Fruit fly (Drosophila melanogaster) whole organism, prepupa: ENCODE results near the gene CG9449.

Experiments used
- Blimp-1 ChIP-seq: fragments of 200-800 bp; sonication (Bioruptor generic); optimal IDR thresholded peaks from 3 replicates; lab custom pipeline; 2017; ENCODE audit warnings: missing biosample characterization, missing genetic modification characterization, mild to moderate bottlenecking, moderate library complexity, missing genetic modification reagents
- CG10631 ChIP-seq: fragments of 200-800 bp; sonication (Bioruptor generic); optimal IDR thresholded peaks from 2 replicates; lab custom pipeline; 2016; ENCODE audit warnings: missing biosample characterization, missing genetic modification characterization
- CG10669 ChIP-seq: fragments of 200-800 bp; sonication (Bioruptor generic); optimal IDR thresholded peaks from 3 replicates; lab custom pipeline; 2018; ENCODE audit warnings: missing biosample characterization, mild to moderate bottlenecking, missing genetic modification characterization, moderate library complexity
- CG11294 ChIP-seq: fragments of 200-800 bp; sonication (Bioruptor generic); IDR thresholded peaks from 2 replicates; pipeline ENCODE4 v1.3.6; 2022; ENCODE audit warnings: missing biosample characterization, missing genetic modification characterization
- CG11762 ChIP-seq: fragments of 200-800 bp; sonication (Bioruptor generic); optimal IDR thresholded peaks from 3 replicates; lab custom pipeline; 2016; ENCODE audit warnings: missing biosample characterization, missing genetic modification characterization; ENCODE audit not compliant: insufficient read depth
- CG11902 ChIP-seq: fragments of 200-800 bp; sonication (Bioruptor generic); optimal IDR thresholded peaks from 3 replicates; lab custom pipeline; 2016; ENCODE audit warnings: missing biosample characterization, missing genetic modification characterization
- CG15336 ChIP-seq: fragments of 200-800 bp; sonication (Bioruptor generic); IDR thresholded peaks from 2 replicates; pipeline ENCODE4 v1.3.6; 2022; ENCODE audit warnings: missing biosample characterization, missing genetic modification characterization
- CG1621 ChIP-seq: fragments of 200-800 bp; sonication (Bioruptor generic); optimal IDR thresholded peaks from 3 replicates; lab custom pipeline; 2018; ENCODE audit warnings: missing biosample characterization, mild to moderate bottlenecking, missing genetic modification characterization
- CG16779 ChIP-seq: fragments of 200-800 bp; sonication (Bioruptor generic); optimal IDR thresholded peaks from 3 replicates; lab custom pipeline; 2017; ENCODE audit warnings: missing biosample characterization, mild to moderate bottlenecking, missing genetic modification characterization
- CG31627 ChIP-seq: fragments of 200-800 bp; sonication (Bioruptor generic); optimal IDR thresholded peaks from 3 replicates; lab custom pipeline; 2016; ENCODE audit warnings: missing biosample characterization, missing genetic modification characterization
- CG34406 ChIP-seq: fragments of 200-800 bp; sonication (Bioruptor generic); optimal IDR thresholded peaks from 3 replicates; lab custom pipeline; 2016; ENCODE audit warnings: missing biosample characterization, missing genetic modification characterization
- CG3919 ChIP-seq: fragments of 200-800 bp; sonication (Bioruptor generic); optimal IDR thresholded peaks from 3 replicates; lab custom pipeline; 2016; ENCODE audit warnings: missing biosample characterization, missing genetic modification characterization
- CG4318 ChIP-seq: fragments of 200-800 bp; sonication (Bioruptor generic); optimal IDR thresholded peaks from 3 replicates; lab custom pipeline; 2017; ENCODE audit warnings: missing biosample characterization, mild to moderate bottlenecking, missing genetic modification characterization
- CG6276 ChIP-seq: fragments of 200-800 bp; sonication (Bioruptor generic); optimal IDR thresholded peaks from 2 replicates; lab custom pipeline; 2017; ENCODE audit warnings: missing biosample characterization, mild to moderate bottlenecking, missing genetic modification characterization
- CG6792 ChIP-seq: fragments of 200-800 bp; sonication (Bioruptor generic); optimal IDR thresholded peaks from 3 replicates; lab custom pipeline; 2016; ENCODE audit warnings: missing biosample characterization, missing genetic modification characterization
- CG6854 ChIP-seq: fragments of 200-800 bp; sonication (Bioruptor generic); optimal IDR thresholded peaks from 2 replicates; lab custom pipeline; 2017; ENCODE audit warnings: missing biosample characterization, mild to moderate bottlenecking, missing genetic modification characterization
- CG7368 ChIP-seq: fragments of 200-800 bp; sonication (Bioruptor generic); optimal IDR thresholded peaks from 3 replicates; lab custom pipeline; 2016; ENCODE audit warnings: missing biosample characterization, missing genetic modification characterization
- CG8319 ChIP-seq: fragments of 200-800 bp; sonication (Bioruptor generic); optimal IDR thresholded peaks from 3 replicates; lab custom pipeline; 2016; ENCODE audit warnings: missing biosample characterization, missing genetic modification characterization
- CG8632 ChIP-seq: fragments of 200-800 bp; sonication (Bioruptor generic); optimal IDR thresholded peaks from 3 replicates; lab custom pipeline; 2016; ENCODE audit warnings: missing biosample characterization, missing genetic modification characterization
- Eip75B ChIP-seq: fragments of 200-800 bp; sonication (Bioruptor generic); optimal IDR thresholded peaks from 3 replicates; lab custom pipeline; 2016; ENCODE audit warnings: missing biosample characterization, missing genetic modification characterization
- Eip78C ChIP-seq: fragments of 200-800 bp; sonication (Bioruptor generic); peaks from one replicate; lab custom pipeline; 2016; ENCODE audit warnings: missing biosample characterization, missing genetic modification characterization
- Eip93F ChIP-seq: fragments of 200-800 bp; sonication (Bioruptor generic); optimal IDR thresholded peaks from 2 replicates; lab custom pipeline; 2016; ENCODE audit warnings: missing biosample characterization, mild to moderate bottlenecking, missing genetic modification characterization
- Ets21C ChIP-seq: fragments of 200-800 bp; sonication (Bioruptor generic); optimal IDR thresholded peaks from 3 replicates; lab custom pipeline; 2016; ENCODE audit warnings: missing biosample characterization, missing genetic modification characterization
- Hr39 ChIP-seq: fragments of 200-800 bp; sonication (Bioruptor generic); optimal IDR thresholded peaks from 2 replicates; lab custom pipeline; 2016; ENCODE audit warnings: missing biosample characterization, missing genetic modification characterization
- Hr4 ChIP-seq: fragments of 200-800 bp; sonication (Bioruptor generic); optimal IDR thresholded peaks from 3 replicates; lab custom pipeline; 2016; ENCODE audit warnings: missing biosample characterization, missing genetic modification characterization
- Lpt ChIP-seq: fragments of 200-800 bp; sonication (Bioruptor generic); optimal IDR thresholded peaks from 3 replicates; lab custom pipeline; 2016; ENCODE audit warnings: missing biosample characterization, missing genetic modification characterization
- Smox ChIP-seq: fragments of 200-800 bp; sonication (Bioruptor generic); optimal IDR thresholded peaks from 3 replicates; lab custom pipeline; 2016; ENCODE audit warnings: missing biosample characterization, missing genetic modification characterization
- Sox102F ChIP-seq: fragments of 200-800 bp; sonication (Bioruptor generic); optimal IDR thresholded peaks from 2 replicates; lab custom pipeline; 2016; ENCODE audit warnings: missing biosample characterization, mild to moderate bottlenecking, missing genetic modification characterization
- Sox14 ChIP-seq: fragments of 200-800 bp; sonication (Bioruptor generic); optimal IDR thresholded peaks from 3 replicates; lab custom pipeline; 2016; ENCODE audit warnings: missing biosample characterization, missing genetic modification characterization
- achi ChIP-seq: fragments of 200-800 bp; sonication (Bioruptor generic); optimal IDR thresholded peaks from 3 replicates; lab custom pipeline; 2016; ENCODE audit warnings: missing biosample characterization, missing genetic modification characterization
- dac ChIP-seq: fragments of 200-800 bp; sonication (Bioruptor generic); optimal IDR thresholded peaks from 2 replicates; lab custom pipeline; 2017; ENCODE audit warnings: missing biosample characterization, mild to moderate bottlenecking, missing genetic modification characterization
- dsx ChIP-seq: fragments of 200-800 bp; optimal IDR thresholded peaks from 3 replicates; lab custom pipeline; 2019; ENCODE audit warnings: missing biosample characterization, mild to moderate bottlenecking, missing genetic modification characterization, moderate library complexity; ENCODE audit not compliant: poor library complexity, severe bottlenecking
- eg ChIP-seq: fragments of 200-800 bp; sonication (Bioruptor generic); IDR thresholded peaks from 3 replicates; pipeline ENCODE4 v1.3.6; 2022; ENCODE audit warnings: missing biosample characterization, missing genetic modification characterization
- fd59A ChIP-seq: fragments of 200-800 bp; sonication (Bioruptor generic); optimal IDR thresholded peaks from 2 replicates; lab custom pipeline; 2017; ENCODE audit warnings: missing biosample characterization, mild to moderate bottlenecking, missing genetic modification characterization, missing genetic modification reagents
- lz ChIP-seq: fragments of 200-800 bp; sonication (Bioruptor generic); optimal IDR thresholded peaks from 3 replicates; lab custom pipeline; 2016; ENCODE audit warnings: missing biosample characterization, missing genetic modification characterization
- pdm3 ChIP-seq: fragments of 200-800 bp; sonication (Bioruptor generic); optimal IDR thresholded peaks from 3 replicates; lab custom pipeline; 2016; ENCODE audit warnings: missing biosample characterization, missing genetic modification characterization
- spab ChIP-seq: fragments of 200-800 bp; sonication (Bioruptor generic); optimal IDR thresholded peaks from 2 replicates; lab custom pipeline; 2017; ENCODE audit warnings: missing biosample characterization, mild to moderate bottlenecking, missing genetic modification characterization, missing genetic modification reagents
- svp ChIP-seq: fragments of 200-800 bp; sonication (Bioruptor generic); peaks from one replicate; lab custom pipeline; 2016; ENCODE audit warnings: missing biosample characterization, missing genetic modification characterization
- topi ChIP-seq: fragments of 200-800 bp; sonication (Bioruptor generic); optimal IDR thresholded peaks from 3 replicates; lab custom pipeline; 2016; ENCODE audit warnings: missing biosample characterization, missing genetic modification characterization
- vri ChIP-seq: fragments of 200-800 bp; sonication (Bioruptor generic); optimal IDR thresholded peaks from 3 replicates; lab custom pipeline; 2016; ENCODE audit warnings: missing biosample characterization, mild to moderate bottlenecking, missing genetic modification characterization

The CG9449 gene

DNA sequence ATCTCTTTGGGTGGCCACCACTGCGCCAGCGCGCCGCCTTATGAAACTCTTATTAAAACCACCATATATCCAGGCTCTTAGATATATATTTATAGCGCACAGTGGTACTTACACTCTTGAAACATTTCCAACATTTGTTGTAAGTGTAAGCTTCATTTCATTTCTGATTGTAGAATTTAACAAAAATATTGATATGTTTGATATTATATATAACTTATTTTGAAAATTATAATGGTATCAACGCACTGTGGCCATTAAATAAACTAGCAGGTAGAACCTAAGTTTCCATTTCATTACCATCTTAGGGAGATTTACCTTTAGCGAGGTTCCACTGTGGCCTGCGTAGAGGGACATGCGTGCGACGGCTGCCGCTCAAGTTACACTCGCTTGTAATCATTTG, 27.2 kb upstream of the CG9449 start (continued):
- no peak for TF ChIP-seq CG10631 (GFP tag; lab: Kevin White, UChicago)
- TF ChIP-seq Ets21C (GFP tag; lab: Kevin White, UChicago), result no peak
- TF ChIP-seq CG7368 (GFP tag; lab: Kevin White, UChicago), result no peak
- no peak for TF ChIP-seq dac (GFP tag; lab: Kevin White, UChicago)
- TF ChIP-seq CG11294 (GFP tag; lab: Robert Waterston, UW), result peak; percentile 29; the same call in 1 of the 2 replicates
- TF ChIP-seq pdm3 (GFP tag; lab: Kevin White, UChicago), result no peak

DNA sequence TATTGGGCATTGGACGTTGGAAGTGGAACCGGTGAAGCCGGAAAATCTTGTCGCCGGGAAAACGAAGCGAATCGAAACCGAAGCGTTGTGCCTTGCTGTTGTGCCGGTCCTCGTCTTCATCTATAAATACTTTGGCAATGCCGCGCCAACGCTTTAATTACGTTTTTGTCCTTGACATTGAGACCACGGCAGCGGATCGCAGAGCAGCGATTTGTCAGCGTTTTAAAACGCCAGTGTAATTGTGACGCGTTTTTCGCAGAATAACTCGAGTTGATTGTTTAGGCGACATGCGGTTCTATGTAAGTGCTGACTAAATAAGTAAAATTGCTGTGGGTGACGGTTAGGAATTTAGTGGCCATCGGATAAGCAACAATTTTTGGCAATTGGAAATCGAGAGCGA, 23.6 kb upstream of the CG9449 start:
- TF ChIP-seq CG15336 (GFP tag; lab: Robert Waterston, UW) (no peak), eg (GFP tag; lab: Robert Waterston, UW) (0 out of 3 replicates have a peak, but pooled peaks have one; percentile 29), CG4318 (GFP tag; lab: Kevin White, UChicago) (no peak), CG11902 (GFP tag; lab: Kevin White, UChicago) (no peak), CG8319 (GFP tag; lab: Kevin White, UChicago) (no peak), CG31627 (GFP tag; lab: Kevin White, UChicago) (no peak), CG3919 (GFP tag; lab: Kevin White, UChicago) (no peak), Hr39 (GFP tag; lab: Kevin White, UChicago) (no peak)

DNA sequence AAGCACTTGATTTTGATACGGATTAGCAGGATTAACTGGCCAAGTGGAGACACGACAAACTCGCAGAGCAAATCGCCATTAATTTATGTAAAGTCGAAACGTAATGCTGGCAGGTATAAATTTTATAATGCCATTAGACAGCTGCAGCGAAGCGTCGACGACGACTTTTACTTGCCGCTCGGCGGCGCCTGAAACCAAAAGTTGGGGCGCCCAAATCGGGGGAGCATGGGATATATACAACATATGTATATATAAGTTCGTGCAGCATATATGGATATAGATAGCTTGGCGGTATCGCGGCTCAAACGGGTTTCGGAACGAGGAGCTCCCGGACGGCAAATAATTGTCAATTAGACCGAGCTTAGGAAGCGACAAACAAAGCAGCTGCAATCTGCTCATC, 23.1 kb upstream of the CG9449 start, which contains the start of gene Cpr76Bc:
Gene Cpr76Bc (plus strand): TSS at position 301 of the 400 bp plus-strand sequence.
- TF ChIP-seq CG15336 (GFP tag; lab: Robert Waterston, UW) (peak; percentile 36; the same call in 1 of the 2 replicates), CG10669 (no peak), Lpt (GFP tag; lab: Kevin White, UChicago) (peak; percentile 4), Eip78C (GFP tag; lab: Kevin White, UChicago) (peak; percentile 18), CG3919 (GFP tag; lab: Kevin White, UChicago) (no peak)

DNA sequence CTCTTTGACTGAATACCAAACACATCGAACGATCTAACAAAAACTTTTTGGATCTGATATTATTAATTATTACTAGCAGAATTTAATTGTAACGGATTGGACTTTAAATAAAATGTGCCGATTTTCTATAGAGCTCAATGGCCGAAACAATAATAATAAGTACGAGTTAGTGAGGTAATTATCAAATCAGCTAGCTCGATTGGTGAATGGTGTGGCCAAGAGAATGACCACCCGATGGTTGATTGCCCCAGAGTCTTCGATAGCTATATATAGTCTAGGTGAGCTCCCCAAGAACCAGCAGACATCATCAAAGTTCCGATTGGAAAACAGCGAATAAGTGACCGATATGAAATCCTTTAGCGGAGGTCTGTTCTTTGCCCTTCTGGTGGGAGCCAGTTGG, 21.8 kb upstream of the CG9449 start, which contains the start of gene Cpr76Bb:
Gene Cpr76Bb (plus strand): TSS at position 301 of the 400 bp plus-strand sequence.
- TF ChIP-seq achi (GFP tag; lab: Kevin White, UChicago) (no peak), svp (GFP tag; lab: Kevin White, UChicago) (no peak), CG16779 (tag; lab: Kevin White, UChicago) (no peak)

DNA sequence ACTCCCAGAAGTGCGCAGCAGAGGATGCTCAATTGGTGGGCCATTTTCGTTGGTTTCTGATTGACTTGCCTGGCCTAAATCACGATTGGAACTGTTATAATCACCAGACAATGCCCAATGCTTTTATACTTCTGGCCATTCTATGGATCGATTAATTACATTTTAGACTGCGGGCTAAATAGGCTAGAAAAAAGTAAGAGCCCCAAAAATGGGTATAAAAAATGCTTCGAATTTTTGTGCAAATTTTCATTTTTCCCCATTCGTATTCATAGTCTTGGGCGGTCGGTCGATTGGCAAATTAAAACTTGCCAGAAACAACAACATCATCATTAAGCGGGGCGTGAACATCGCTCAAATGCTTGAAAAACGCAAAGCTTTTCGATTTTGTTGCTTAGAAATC, 20.7 kb upstream of the CG9449 start, which contains the start of gene Cpr76Ba:
Gene Cpr76Ba (minus strand): TSS at position 101 of the 400 bp plus-strand sequence.
- TF ChIP-seq Sox14 (GFP tag; lab: Kevin White, UChicago) (no peak), CG31627 (GFP tag; lab: Kevin White, UChicago) (no peak), CG3919 (GFP tag; lab: Kevin White, UChicago) (no peak), spab (no peak), CG10631 (GFP tag; lab: Kevin White, UChicago) (no peak), CG11762 (GFP tag; lab: Kevin White, UChicago) (no peak), CG8632 (GFP tag; lab: Kevin White, UChicago) (no peak), CG10669 (no peak), CG1621 (no peak), CG6276 (GFP tag; lab: Kevin White, UChicago) (no peak), dac (GFP tag; lab: Kevin White, UChicago) (no peak), dsx (GFP tag; lab: Kevin White, UChicago) (no peak)

DNA sequence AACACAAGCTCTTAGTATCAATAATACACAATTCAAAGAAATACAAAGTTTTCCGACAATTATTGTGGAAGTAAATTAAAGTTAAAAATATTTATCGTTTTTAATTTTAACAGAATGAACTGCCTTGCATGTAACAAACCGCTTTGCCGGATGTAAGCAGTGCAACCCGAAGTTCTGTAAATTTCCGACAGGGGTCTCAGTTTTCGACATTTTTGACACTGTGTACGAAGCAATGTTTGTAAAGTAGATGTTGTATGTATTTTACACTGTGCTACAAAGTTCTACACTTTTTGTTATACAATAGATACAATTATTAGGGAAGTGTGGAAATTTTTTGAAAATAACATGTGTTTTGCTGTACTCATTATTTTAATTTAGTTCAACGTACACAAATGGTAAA, 19.0 kb upstream of the CG9449 start:
- TF ChIP-seq vri (GFP tag; lab: Kevin White, UChicago) (no peak), Sox14 (GFP tag; lab: Kevin White, UChicago) (no peak), CG3919 (GFP tag; lab: Kevin White, UChicago) (peak; percentile 70), CG6792 (GFP tag; lab: Kevin White, UChicago) (peak; percentile 47), CG1621 (no peak), Eip93F (no peak), Sox102F (GFP tag; lab: Kevin White, UChicago) (no peak), CG10669 (peak; percentile 34), Eip78C (GFP tag; lab: Kevin White, UChicago) (peak; percentile 79), Smox (GFP tag; lab: Kevin White, UChicago) (peak; percentile 18), dac (GFP tag; lab: Kevin White, UChicago) (peak; percentile 32), Blimp-1 (GFP tag; lab: Kevin White, UChicago) (no peak), Eip75B (GFP tag; lab: Kevin White, UChicago) (peak; percentile 71), Hr39 (GFP tag; lab: Kevin White, UChicago) (peak; percentile 74), CG31627 (GFP tag; lab: Kevin White, UChicago) (peak; percentile 75), CG6854 (GFP tag; lab: Kevin White, UChicago) (no peak), Hr4 (GFP tag; lab: Kevin White, UChicago) (peak; percentile 10), fd59A (no peak), CG34406 (peak; percentile 33), topi (GFP tag; lab: Kevin White, UChicago) (peak; percentile 60), lz (GFP tag; lab: Kevin White, UChicago) (peak; percentile 76)
